Worm (Caenorhabditis elegans) whole organism, L3 larva: ENCODE measurements around the gene T19C4.5.

Experiments used
- ZK546.5 ChIP-seq: sonication (generic microtip); optimal IDR thresholded peaks from 2 replicates; lab custom pipeline; 2017; ENCODE audit warnings: missing biosample characterization, missing genetic modification characterization
- aly-2 ChIP-seq: fragments of 150-350 bp; optimal IDR thresholded peaks from 2 replicates; lab custom pipeline; 2014; ENCODE audit warnings: missing biosample characterization, missing genetic modification characterization
- ama-1 ChIP-seq: fragments of 150-350 bp; optimal IDR thresholded peaks from 2 replicates; lab custom pipeline; 2018
- daf-12 ChIP-seq: fragments of 150-350 bp; optimal IDR thresholded peaks from 2 replicates; lab custom pipeline; 2014; ENCODE audit warnings: missing biosample characterization, missing genetic modification reagents, missing genetic modification characterization
- elt-1 ChIP-seq: fragments of 150-350 bp; optimal IDR thresholded peaks from 2 replicates; lab custom pipeline; 2014; ENCODE audit warnings: missing biosample characterization, missing genetic modification characterization
- elt-2 ChIP-seq: sonication (generic microtip); optimal IDR thresholded peaks from 2 replicates; lab custom pipeline; 2016; ENCODE audit warnings: missing genetic modification reagents, mild to moderate bottlenecking, missing genetic modification characterization, missing compliant biosample characterization
- elt-3 ChIP-seq, 3 experiments: fragments of 150-350 bp in 1 of 3; sonication (generic microtip) in 2 of 3; optimal IDR thresholded peaks; 2 replicates in 2 of 3; 4 replicates in 1 of 3; lab custom pipeline; 2014 to 2017; ENCODE audit warnings: missing biosample characterization in 3 of 3, missing genetic modification characterization in 3 of 3
- fos-1 ChIP-seq: fragments of 150-350 bp; optimal IDR thresholded peaks from 2 replicates; lab custom pipeline; 2014; ENCODE audit warnings: missing biosample characterization, missing genetic modification characterization
- hmg-11 ChIP-seq: sonication (generic microtip); optimal IDR thresholded peaks from 2 replicates; lab custom pipeline; 2016; ENCODE audit warnings: missing genetic modification characterization, missing compliant biosample characterization
- lin-15B ChIP-seq: fragments of 150-350 bp; optimal IDR thresholded peaks from 2 replicates; lab custom pipeline; 2014; ENCODE audit warnings: missing biosample characterization, missing genetic modification characterization
- lin-39 ChIP-seq: fragments of 150-350 bp; optimal IDR thresholded peaks from 2 replicates; lab custom pipeline; 2018; ENCODE audit warnings: missing biosample characterization, missing genetic modification reagents, missing genetic modification characterization
- lsy-12 ChIP-seq: sonication (generic microtip); optimal IDR thresholded peaks from 2 replicates; lab custom pipeline; 2016; ENCODE audit warnings: mild to moderate bottlenecking, missing genetic modification characterization, missing compliant biosample characterization
- nhr-23 ChIP-seq: fragments of 150-350 bp; optimal IDR thresholded peaks from 2 replicates; lab custom pipeline; 2014; ENCODE audit warnings: missing biosample characterization, missing genetic modification reagents, missing genetic modification characterization
- nhr-25 ChIP-seq: sonication (generic microtip); optimal IDR thresholded peaks from 2 replicates; lab custom pipeline; 2017; ENCODE audit warnings: missing biosample characterization, missing genetic modification characterization
- nhr-67 ChIP-seq: fragments of 150-350 bp; optimal IDR thresholded peaks from 2 replicates; lab custom pipeline; 2014; ENCODE audit warnings: missing biosample characterization, missing genetic modification characterization
- nhr-77 ChIP-seq: fragments of 150-350 bp; optimal IDR thresholded peaks from 2 replicates; lab custom pipeline; 2014; ENCODE audit warnings: missing biosample characterization, missing genetic modification characterization
- pha-4 ChIP-seq: fragments of 150-350 bp; optimal IDR thresholded peaks from 2 replicates; lab custom pipeline; 2014; ENCODE audit warnings: missing biosample characterization, missing genetic modification reagents, missing genetic modification characterization
- pqm-1 ChIP-seq: fragments of 150-350 bp; optimal IDR thresholded peaks from 2 replicates; lab custom pipeline; 2017; ENCODE audit warnings: missing biosample characterization, missing genetic modification characterization, inconsistent platforms
- tbx-2 ChIP-seq: sonication (generic microtip); optimal IDR thresholded peaks from 2 replicates; lab custom pipeline; 2016; ENCODE audit warnings: mild to moderate bottlenecking, missing genetic modification characterization, missing compliant biosample characterization
- unc-39 ChIP-seq: sonication (generic microtip); optimal IDR thresholded peaks from 4 replicates; lab custom pipeline; 2017; ENCODE audit warnings: missing biosample characterization, missing genetic modification characterization
- unc-62 ChIP-seq: fragments of 150-350 bp; sonication (generic microtip); optimal IDR thresholded peaks from 4 replicates; lab custom pipeline; 2014; ENCODE audit warnings: missing biosample characterization, missing genetic modification reagents, missing genetic modification characterization
- zag-1 ChIP-seq: fragments of 150-350 bp; optimal IDR thresholded peaks from 2 replicates; lab custom pipeline; 2014; ENCODE audit warnings: missing biosample characterization, missing genetic modification characterization
- ztf-4 ChIP-seq: fragments of 150-350 bp; optimal IDR thresholded peaks from 2 replicates; lab custom pipeline; 2014; ENCODE audit warnings: missing biosample characterization, missing genetic modification characterization

Gene T19C4.5

DNA sequence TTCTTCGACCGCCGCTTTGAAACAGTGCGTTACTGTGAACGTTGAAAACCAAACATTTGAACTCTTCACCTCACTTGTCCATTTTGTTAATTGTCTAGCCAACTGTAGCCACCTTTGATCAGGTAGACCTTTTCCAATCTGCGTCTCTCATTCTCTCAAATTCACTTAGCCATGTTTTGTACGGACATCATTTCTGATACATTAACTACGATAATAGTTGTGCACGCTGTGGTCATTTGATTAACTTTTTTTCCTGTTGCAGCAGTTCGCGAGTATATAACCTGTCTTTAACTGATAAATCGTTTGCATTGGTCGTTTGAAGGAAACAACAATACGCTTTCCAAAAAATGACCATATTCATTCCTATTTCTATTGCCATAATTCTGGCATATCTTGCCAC lies 45.4 kb downstream of the T19C4.5 start, which contains the start of gene cyp-29A2:
Gene cyp-29A2, plus strand, starts transcription at position 190 of the 400 bp plus-strand sequence.
- TF ChIP-seq aly-2 (tag; lab: Kevin White, UChicago) (no peak), tbx-2 (tag; lab: Kevin White, UChicago) (no peak), elt-2 (tag; lab: Kevin White, UChicago) (peak; percentile 17), pqm-1 (tag; lab: Kevin White, UChicago) (peak; percentile 18)

DNA sequence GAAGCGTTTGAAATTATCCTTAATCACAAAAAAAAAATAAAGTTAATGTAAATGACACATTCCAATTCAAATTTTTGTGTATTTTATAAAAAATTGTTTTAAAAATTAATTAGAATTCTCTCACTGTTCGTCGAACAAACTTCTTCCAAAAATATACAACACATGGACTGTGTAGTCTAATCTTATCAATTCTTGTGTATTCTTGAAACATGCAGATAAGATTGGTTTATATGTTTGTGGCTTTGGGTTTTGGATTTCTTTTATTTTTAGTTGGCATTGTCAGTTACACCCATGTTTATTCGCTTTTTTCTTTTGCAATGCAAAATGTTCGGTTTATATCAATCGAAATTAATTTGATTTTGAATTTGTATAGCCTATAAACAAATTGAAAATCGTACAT lies 48.4 kb downstream of the T19C4.5 start:
- no peak for TF ChIP-seq fos-1 (tag; lab: Kevin White, UChicago)
- no peak for TF ChIP-seq nhr-77
- TF ChIP-seq unc-62, result no peak
- TF ChIP-seq pha-4 (tag; lab: Kevin White, UChicago), result no peak
- TF ChIP-seq daf-12, result no peak
- no peak for TF ChIP-seq hmg-11
- TF ChIP-seq ztf-4 (tag; lab: Kevin White, UChicago), result no peak
- no peak for TF ChIP-seq elt-3 (tag; optimal IDR thresholded peaks at IDR 0.05; lab: Kevin White, UChicago)
- TF ChIP-seq unc-39, result no peak
- no peak for TF ChIP-seq ZK546.5 (tag; lab: Kevin White, UChicago)
- TF ChIP-seq nhr-25, result no peak
- TF ChIP-seq lsy-12 (tag; lab: Kevin White, UChicago), result no peak
- no peak for TF ChIP-seq zag-1 (tag; lab: Kevin White, UChicago)

DNA sequence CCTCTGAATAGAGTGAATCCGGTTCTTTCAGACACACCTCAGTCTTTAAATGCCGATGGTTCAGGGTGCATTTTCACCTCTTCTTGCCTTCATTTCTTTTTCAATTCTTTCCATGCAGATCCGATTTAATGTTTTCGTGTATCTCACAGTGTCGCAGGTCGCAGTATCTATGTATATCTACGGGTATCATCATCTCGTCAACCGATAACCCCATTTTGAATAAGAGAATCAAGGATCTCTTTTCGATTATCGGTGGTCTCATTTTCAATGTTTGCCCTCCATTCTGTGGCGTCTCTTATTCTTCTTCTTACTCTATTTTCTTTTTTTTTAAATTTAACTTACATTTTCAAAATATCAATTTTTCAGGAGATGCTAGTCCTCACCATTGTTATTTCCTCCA lies 48.9 kb downstream of the T19C4.5 start, which contains the start of gene T19B10.2:
Gene T19B10.2, plus strand, starts transcription at position 367 of the 400 bp plus-strand sequence.
- TF ChIP-seq ama-1 (lab: Kevin White, UChicago) (no peak), nhr-23 (tag; lab: Kevin White, UChicago) (peak; percentile 76)

DNA sequence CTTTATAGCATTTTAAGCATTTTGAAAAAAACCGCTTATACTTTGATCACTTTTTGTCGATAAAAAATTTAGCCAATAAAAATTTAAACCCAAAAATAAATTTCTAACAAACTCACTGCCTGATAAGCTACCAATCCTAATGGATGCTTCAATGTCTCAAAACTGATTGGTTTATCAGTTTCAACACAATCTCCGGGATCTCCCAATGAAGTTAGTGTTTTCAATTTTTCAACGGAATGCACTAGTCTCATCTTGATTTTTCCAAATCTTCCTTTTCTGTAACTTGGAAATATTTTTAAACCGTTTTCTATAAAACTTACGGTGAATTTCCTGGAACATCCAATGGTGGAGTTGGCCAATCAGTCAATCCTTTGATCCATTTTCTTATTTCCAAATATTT lies 51.7 kb downstream of the T19C4.5 start:
- TF ChIP-seq pha-4 (tag; lab: Kevin White, UChicago) (no peak), lin-39 (no peak), elt-2 (tag; lab: Kevin White, UChicago) (no peak), aly-2 (tag; lab: Kevin White, UChicago) (no peak), elt-1 (tag; lab: Kevin White, UChicago) (no peak), hmg-11 (no peak), nhr-67 (tag; lab: Kevin White, UChicago) (no peak), lin-15B (tag; lab: Kevin White, UChicago) (no peak), daf-12 (no peak)
